Worm (Caenorhabditis elegans): ENCODE measurements around the gene nhr-170.
"Not testable (repeated sequence)": the region's sequence is repeated elsewhere in the genome, so short reads cannot be mapped to it uniquely, and the experiment has no call there.

nhr-170 gene

ce11 chrV:18770623-18771022 lies 30.0 kb downstream of the nhr-170 start, which contains the start of gene clec-255:
TSS of gene clec-255 (minus strand) at chrV:18770723.
- TF ChIP-seq pat-9 (tag; optimal IDR thresholded peaks at IDR 0.05) = no peak
- TF ChIP-seq ceh-31 (tag; optimal IDR thresholded peaks at IDR 0.05) = no peak
- no peak for TF ChIP-seq ceh-2 (tag; optimal IDR thresholded peaks at IDR 0.05)
- no peak for TF ChIP-seq hlh-6 (tag; optimal IDR thresholded peaks at IDR 0.05)
- no peak for TF ChIP-seq ceh-24 (tag; optimal IDR thresholded peaks at IDR 0.05)
- TF ChIP-seq pha-2 (tag; optimal IDR thresholded peaks at IDR 0.05) = no peak
- no peak for TF ChIP-seq ceh-48 (tag; optimal IDR thresholded peaks at IDR 0.05)
- no peak for TF ChIP-seq K02D7.2 (tag; optimal IDR thresholded peaks at IDR 0.05)
- TF ChIP-seq ahr-1 (tag; optimal IDR thresholded peaks at IDR 0.05) = no peak
- TF ChIP-seq T23F11.4 (GFP tag; optimal IDR thresholded peaks at IDR 0.05) = no peak

ce11 chrV:18769902-18770301 lies 30.7 kb downstream of the nhr-170 start:
- TF ChIP-seq eyg-1 (tag; optimal IDR thresholded peaks at IDR 0.05) (no peak), dmd-4 (tag; optimal IDR thresholded peaks at IDR 0.05; ENCODE audit: borderline replicate concordance) (no peak), ceh-30 (tag; optimal IDR thresholded peaks at IDR 0.05) (no peak), ceh-2 (tag; optimal IDR thresholded peaks at IDR 0.05) (no peak), Y22D7AL.16 (tag; optimal IDR thresholded peaks at IDR 0.05) (no peak), elt-4 (tag; optimal IDR thresholded peaks at IDR 0.05) (no peak), ceh-19 (GFP tag; optimal IDR thresholded peaks at IDR 0.05) (no peak), ceh-24 (tag; optimal IDR thresholded peaks at IDR 0.05) (no peak), lin-11 (tag; optimal IDR thresholded peaks at IDR 0.05) (no peak), ttx-3 (tag; optimal IDR thresholded peaks at IDR 0.05) (no peak), pqm-1 (tag; optimal IDR thresholded peaks at IDR 0.05) (no peak)

ce11 chrV:18762044-18762443 lies 38.6 kb downstream of the nhr-170 start, which contains the start of gene F11D11.22:
TSS of gene F11D11.22 (plus strand) at chrV:18762344.
- not testable (repeated sequence) for TF ChIP-seq pha-4, hlh-15, ceh-34 (tag; optimal IDR thresholded peaks at IDR 0.05)

ce11 chrV:18761078-18761477 lies 39.5 kb downstream of the nhr-170 start, which contains the start of gene F11D11.4:
TSS of gene F11D11.4 (plus strand) at chrV:18761378.
- no peak for TF ChIP-seq ceh-45 (GFP tag; IDR thresholded peaks at IDR 0.05)
- TF ChIP-seq pag-3 (tag; optimal IDR thresholded peaks at IDR 0.05; ENCODE audit: borderline replicate concordance) = no peak
- TF ChIP-seq unc-42 (tag; optimal IDR thresholded peaks at IDR 0.05) = no peak
- no peak for TF ChIP-seq madf-2 (tag; optimal IDR thresholded peaks at IDR 0.05)
- no peak for TF ChIP-seq rnt-1 (tag; optimal IDR thresholded peaks at IDR 0.05)
- no peak for TF ChIP-seq unc-55 (GFP tag; optimal IDR thresholded peaks at IDR 0.05)
- no peak for TF ChIP-seq tbx-7 (tag; optimal IDR thresholded peaks at IDR 0.05)
- no peak for TF ChIP-seq pqm-1 (tag; optimal IDR thresholded peaks at IDR 0.05)
- TF ChIP-seq lim-6 (tag; optimal IDR thresholded peaks at IDR 0.05) = no peak
- TF ChIP-seq ama-1 (optimal IDR thresholded peaks at IDR 0.05) = no peak
- TF ChIP-seq ceh-48 (tag; optimal IDR thresholded peaks at IDR 0.05) = no peak
- no peak for TF ChIP-seq ceh-34 (tag; optimal IDR thresholded peaks at IDR 0.05)
- no peak for TF ChIP-seq ref-2 (tag; optimal IDR thresholded peaks at IDR 0.05)
- TF ChIP-seq fkh-10 (GFP tag; optimal IDR thresholded peaks at IDR 0.05) = no peak
- TF ChIP-seq ceh-24 (tag; optimal IDR thresholded peaks at IDR 0.05) = no peak
- TF ChIP-seq ets-4 (tag; optimal IDR thresholded peaks at IDR 0.05) = no peak
- TF ChIP-seq nfya-1 (tag; optimal IDR thresholded peaks at IDR 0.05) = no peak
- TF ChIP-seq ceh-9 (tag; optimal IDR thresholded peaks at IDR 0.05) = no peak
- TF ChIP-seq mec-3 (tag; optimal IDR thresholded peaks at IDR 0.05; ENCODE audit: borderline replicate concordance) = no peak

- no peak for TF ChIP-seq ztf-16 (tag; optimal IDR thresholded peaks at IDR 0.05)
- no peak for TF ChIP-seq ceh-48 (tag; optimal IDR thresholded peaks at IDR 0.05)
- no peak for TF ChIP-seq unc-42 (tag; optimal IDR thresholded peaks at IDR 0.05)
- TF ChIP-seq unc-86 (tag; optimal IDR thresholded peaks at IDR 0.05) = no peak
- TF ChIP-seq pat-9 (tag; optimal IDR thresholded peaks at IDR 0.05) = no peak
- no peak for TF ChIP-seq rnt-1 (tag; optimal IDR thresholded peaks at IDR 0.05)
- no peak for TF ChIP-seq K09A11.1 (tag; optimal IDR thresholded peaks at IDR 0.05; ENCODE audit: insufficient read depth)
- TF ChIP-seq elt-2 (tag; optimal IDR thresholded peaks at IDR 0.05) = no peak
- no peak for TF ChIP-seq T23F11.4 (GFP tag; optimal IDR thresholded peaks at IDR 0.05)
- TF ChIP-seq C08G9.2 (tag; optimal IDR thresholded peaks at IDR 0.05) = no peak
- no peak for TF ChIP-seq ceh-6 (GFP tag; optimal IDR thresholded peaks at IDR 0.05)
- TF ChIP-seq ceh-30 (tag; optimal IDR thresholded peaks at IDR 0.05) = no peak
- no peak for TF ChIP-seq ceh-31 (tag; optimal IDR thresholded peaks at IDR 0.05)
- TF ChIP-seq fkh-6 (tag; optimal IDR thresholded peaks at IDR 0.05) = no peak
- no peak for TF ChIP-seq fax-1 (tag; optimal IDR thresholded peaks at IDR 0.05)
- TF ChIP-seq ceh-18 (tag; optimal IDR thresholded peaks at IDR 0.05) = no peak
- TF ChIP-seq syd-9 (tag; optimal IDR thresholded peaks at IDR 0.05) = no peak
- TF ChIP-seq madf-2 (tag; optimal IDR thresholded peaks at IDR 0.05) = no peak
These were observed 40.5 kb downstream of the nhr-170 start, which contains the start of gene F11D11.3 for ce11 chrV:18760174-18760573. TSS of gene F11D11.3 (minus strand) at chrV:18760274.
